Fruit fly (Drosophila melanogaster) whole organism, embryonic: ENCODE results near the gene CG4301.
A peak's percentile ranks its signal among the peaks of the same experiment; 100 is the strongest.

ENCODE experiments used
- ATbp ChIP-seq: fragments of 200-800 bp; sonication (Bioruptor generic); optimal IDR thresholded peaks from 2 replicates; lab custom pipeline; 2017; ENCODE audit warnings: missing biosample characterization, mild to moderate bottlenecking, missing genetic modification characterization, missing genetic modification reagents
- Atf6 ChIP-seq: fragments of 200-800 bp; sonication (Bioruptor generic); IDR thresholded peaks from 2 replicates; pipeline ENCODE4 v1.3.6; 2022; ENCODE audit warnings: missing biosample characterization, missing genetic modification characterization
- CG10274 ChIP-seq: fragments of 200-800 bp; sonication (Bioruptor generic); optimal IDR thresholded peaks from 3 replicates; lab custom pipeline; 2017; ENCODE audit warnings: missing biosample characterization, mild to moderate bottlenecking, missing genetic modification characterization
- CG12071 ChIP-seq: fragments of 200-800 bp; sonication (Bioruptor generic); optimal IDR thresholded peaks from 3 replicates; lab custom pipeline; 2018; ENCODE audit warnings: missing biosample characterization, mild to moderate bottlenecking, missing genetic modification characterization
- CG12744 ChIP-seq: fragments of 200-800 bp; sonication (Bioruptor generic); optimal IDR thresholded peaks from 2 replicates; lab custom pipeline; 2016; ENCODE audit warnings: missing biosample characterization, missing genetic modification characterization
- CG14050 ChIP-seq: fragments of 200-800 bp; sonication (Bioruptor generic); IDR thresholded peaks from 3 replicates; pipeline ENCODE4 v1.3.6; 2022; ENCODE audit warnings: missing biosample characterization, missing genetic modification characterization
- CG14667 ChIP-seq: fragments of 200-800 bp; sonication (Bioruptor generic); IDR thresholded peaks from 2 replicates; pipeline ENCODE4 v1.3.6; 2022; ENCODE audit warnings: missing biosample characterization, missing genetic modification characterization
- CG17328 ChIP-seq: fragments of 200-800 bp; sonication (Bioruptor generic); IDR thresholded peaks from 2 replicates; pipeline ENCODE4 v1.3.6; 2022; ENCODE audit warnings: missing biosample characterization, missing genetic modification characterization
- CG18262 ChIP-seq: fragments of 200-800 bp; optimal IDR thresholded peaks from 3 replicates; lab custom pipeline; 2019; ENCODE audit warnings: missing biosample characterization, mild to moderate bottlenecking, missing genetic modification characterization, moderate library complexity
- CG18476 ChIP-seq: fragments of 200-800 bp; sonication (Bioruptor generic); optimal IDR thresholded peaks from 2 replicates; lab custom pipeline; 2016; ENCODE audit warnings: missing biosample characterization, mild to moderate bottlenecking, missing genetic modification characterization
- CG2120 ChIP-seq: fragments of 200-800 bp; sonication (Bioruptor generic); optimal IDR thresholded peaks from 3 replicates; lab custom pipeline; 2016; ENCODE audit warnings: missing biosample characterization, missing genetic modification characterization
- CG31224 ChIP-seq: fragments of 200-800 bp; sonication (Bioruptor generic); IDR thresholded peaks from 2 replicates; pipeline ENCODE4 v1.3.6; 2022; ENCODE audit warnings: missing biosample characterization, missing genetic modification characterization
- CG31365 ChIP-seq: fragments of 200-800 bp; sonication (Bioruptor generic); optimal IDR thresholded peaks from 2 replicates; lab custom pipeline; 2018; ENCODE audit warnings: missing biosample characterization, mild to moderate bottlenecking, missing genetic modification characterization
- CG33557 ChIP-seq: fragments of 200-800 bp; sonication (Bioruptor generic); optimal IDR thresholded peaks from 2 replicates; lab custom pipeline; 2019; ENCODE audit warnings: missing biosample characterization, mild to moderate bottlenecking, missing genetic modification characterization, moderate library complexity
- CG3995 ChIP-seq: fragments of 200-800 bp; sonication (Bioruptor generic); optimal IDR thresholded peaks from 3 replicates; lab custom pipeline; 2016; ENCODE audit warnings: missing biosample characterization, missing genetic modification characterization
- CG6765 ChIP-seq: fragments of 200-800 bp; sonication (Bioruptor generic); optimal IDR thresholded peaks from 3 replicates; lab custom pipeline; 2017; ENCODE audit warnings: missing biosample characterization, mild to moderate bottlenecking, missing genetic modification characterization
- CG7271 ChIP-seq: fragments of 200-800 bp; sonication (Bioruptor generic); optimal IDR thresholded peaks from 2 replicates; lab custom pipeline; 2018; ENCODE audit warnings: missing biosample characterization, mild to moderate bottlenecking, missing genetic modification characterization, moderate library complexity
- CG8089 ChIP-seq: fragments of 200-800 bp; sonication (Bioruptor generic); optimal IDR thresholded peaks from 3 replicates; lab custom pipeline; 2016; ENCODE audit warnings: missing biosample characterization, missing genetic modification characterization
- CG8944 ChIP-seq: fragments of 200-800 bp; sonication (Bioruptor generic); optimal IDR thresholded peaks from 3 replicates; lab custom pipeline; 2016; ENCODE audit warnings: missing biosample characterization, missing genetic modification characterization
- CG9797 ChIP-seq: fragments of 200-800 bp; sonication (Bioruptor generic); optimal IDR thresholded peaks from 3 replicates; lab custom pipeline; 2018; ENCODE audit warnings: missing biosample characterization, mild to moderate bottlenecking, missing genetic modification characterization
- Dad ChIP-seq: fragments of 200-800 bp; sonication (Bioruptor generic); optimal IDR thresholded peaks from 3 replicates; lab custom pipeline; 2016; ENCODE audit warnings: missing biosample characterization, missing genetic modification characterization
- Gug ChIP-seq: fragments of 200-800 bp; sonication (Bioruptor generic); IDR thresholded peaks from 4 replicates; pipeline ENCODE4 v1.3.6; 2022; ENCODE audit warnings: missing biosample characterization, missing genetic modification characterization
- H15 ChIP-seq: fragments of 200-800 bp; sonication (Bioruptor generic); IDR thresholded peaks from 3 replicates; pipeline ENCODE4 v1.3.6; 2022; ENCODE audit warnings: missing biosample characterization, missing genetic modification characterization
- Hr3 ChIP-seq: fragments of 200-800 bp; sonication (Bioruptor generic); optimal IDR thresholded peaks from 3 replicates; lab custom pipeline; 2016; ENCODE audit warnings: missing biosample characterization, missing genetic modification characterization
- Hr78 ChIP-seq, 2 experiments: fragments of 200-800 bp in 1 of 2; fragments of >200 bp in 1 of 2; sonication (Bioruptor generic) in 1 of 2; optimal IDR thresholded peaks; 2 replicates each; lab custom pipeline; 2017 to 2019; ENCODE audit warnings: missing biosample characterization in 2 of 2, missing genetic modification characterization in 2 of 2, mild to moderate bottlenecking in 1 of 2, moderate library complexity in 1 of 2
- Jarid2 ChIP-seq: fragments of 200-800 bp; sonication (Bioruptor generic); optimal IDR thresholded peaks from 3 replicates; lab custom pipeline; 2017; ENCODE audit warnings: mild to moderate bottlenecking, missing biosample characterization, missing genetic modification reagents, missing genetic modification characterization
- NC2β ChIP-seq: fragments of 200-800 bp; sonication (Bioruptor generic); optimal IDR thresholded peaks from 2 replicates; lab custom pipeline; 2016; ENCODE audit warnings: missing biosample characterization, missing genetic modification characterization
- NfI ChIP-seq: fragments of 200-800 bp; sonication (Bioruptor generic); optimal IDR thresholded peaks from 3 replicates; lab custom pipeline; 2018; ENCODE audit warnings: missing biosample characterization, mild to moderate bottlenecking, missing genetic modification characterization, moderate library complexity
- Usf ChIP-seq: fragments of 200-800 bp; sonication (Bioruptor generic); optimal IDR thresholded peaks from 2 replicates; lab custom pipeline; 2017; ENCODE audit warnings: missing genotype, missing biosample characterization, missing genetic modification characterization
- ato ChIP-seq: fragments of 200-800 bp; sonication (Bioruptor generic); IDR thresholded peaks from 2 replicates; pipeline ENCODE4 v1.3.6; 2022; ENCODE audit warnings: missing biosample characterization, missing genetic modification characterization; ENCODE audit not compliant: partially characterized antibody
- cato ChIP-seq: fragments of 200-800 bp; sonication (Bioruptor generic); optimal IDR thresholded peaks from 2 replicates; lab custom pipeline; 2016; ENCODE audit warnings: missing biosample characterization, missing genetic modification characterization, borderline replicate concordance
- disco-r ChIP-seq: fragments of 200-800 bp; sonication (Bioruptor generic); optimal IDR thresholded peaks from 2 replicates; lab custom pipeline; 2016; ENCODE audit warnings: missing biosample characterization, missing genetic modification characterization
- dmrt99B ChIP-seq: fragments of 200-800 bp; sonication (Bioruptor generic); optimal IDR thresholded peaks from 2 replicates; lab custom pipeline; 2018; ENCODE audit warnings: missing biosample characterization, mild to moderate bottlenecking, missing genetic modification characterization, moderate library complexity
- eve ChIP-seq, 2 experiments: fragments of >200 bp; optimal IDR thresholded peaks; 2 replicates each; lab custom pipeline; 2017; ENCODE audit warnings: missing biosample characterization in 2 of 2, missing genetic modification characterization in 2 of 2
- ewg ChIP-seq: fragments of 200-800 bp; sonication (Bioruptor generic); optimal IDR thresholded peaks from 3 replicates; lab custom pipeline; 2017; ENCODE audit warnings: mild to moderate bottlenecking, missing biosample characterization, missing genetic modification reagents, missing genetic modification characterization
- exex ChIP-seq: fragments of 200-800 bp; sonication (Bioruptor generic); optimal IDR thresholded peaks from 4 replicates; lab custom pipeline; 2018; ENCODE audit warnings: missing biosample characterization, mild to moderate bottlenecking, missing genetic modification characterization, moderate library complexity
- gce ChIP-seq: fragments of 200-800 bp; sonication (Bioruptor generic); IDR thresholded peaks from 3 replicates; pipeline ENCODE4 v1.3.6; 2022; ENCODE audit warnings: missing biosample characterization, missing genetic modification characterization
- hb ChIP-seq: fragments of 200-800 bp; sonication (Bioruptor generic); IDR thresholded peaks from 3 replicates; pipeline ENCODE4 v1.3.6; 2022; ENCODE audit warnings: missing biosample characterization, missing genetic modification characterization; ENCODE audit not compliant: partially characterized antibody
- jigr1 ChIP-seq: fragments of 200-800 bp; sonication (Bioruptor generic); IDR thresholded peaks from 3 replicates; pipeline ENCODE4 v1.3.6; 2022; ENCODE audit warnings: missing biosample characterization, missing genetic modification characterization
- kay ChIP-seq: fragments of 200-800 bp; sonication (Bioruptor generic); optimal IDR thresholded peaks from 2 replicates; lab custom pipeline; 2016; ENCODE audit warnings: missing biosample characterization, missing genetic modification characterization
- pita ChIP-seq: fragments of 200-800 bp; sonication (Bioruptor generic); optimal IDR thresholded peaks from 2 replicates; lab custom pipeline; 2017; ENCODE audit warnings: missing biosample characterization, mild to moderate bottlenecking, missing genetic modification characterization
- rib ChIP-seq: fragments of 200-800 bp; sonication (Bioruptor generic); IDR thresholded peaks from 2 replicates; pipeline ENCODE4 v1.3.6; 2022; ENCODE audit warnings: missing biosample characterization, missing genetic modification characterization
- sr ChIP-seq: fragments of 200-800 bp; sonication (Bioruptor generic); IDR thresholded peaks from 3 replicates; pipeline ENCODE4 v1.3.6; 2022; ENCODE audit warnings: missing biosample characterization, missing genetic modification characterization
- ssp ChIP-seq: fragments of 200-800 bp; sonication (Bioruptor generic); IDR thresholded peaks from 2 replicates; pipeline ENCODE4 v1.3.6; 2022; ENCODE audit warnings: missing biosample characterization, missing genetic modification characterization
- tin ChIP-seq: fragments of 200-800 bp; sonication (Bioruptor generic); optimal IDR thresholded peaks from 3 replicates; lab custom pipeline; 2016; ENCODE audit warnings: missing biosample characterization, missing genetic modification characterization
- tup ChIP-seq: fragments of 200-800 bp; sonication (Bioruptor generic); optimal IDR thresholded peaks from 2 replicates; lab custom pipeline; 2016; ENCODE audit warnings: missing biosample characterization, mild to moderate bottlenecking, missing genetic modification characterization, moderate library complexity
- twi ChIP-seq: fragments of 200-800 bp; optimal IDR thresholded peaks from 2 replicates; lab custom pipeline; 2019; ENCODE audit warnings: missing biosample characterization, mild to moderate bottlenecking, missing genetic modification characterization, moderate library complexity
- usp ChIP-seq: fragments of >200 bp; optimal IDR thresholded peaks from 2 replicates; lab custom pipeline; 2017; ENCODE audit warnings: missing biosample characterization, missing genetic modification characterization
- wdn ChIP-seq: fragments of 200-800 bp; sonication (Bioruptor generic); IDR thresholded peaks from 2 replicates; pipeline ENCODE4 v1.3.6; 2022; ENCODE audit warnings: missing biosample characterization, missing genetic modification characterization

The CG4301 gene

DNA sequence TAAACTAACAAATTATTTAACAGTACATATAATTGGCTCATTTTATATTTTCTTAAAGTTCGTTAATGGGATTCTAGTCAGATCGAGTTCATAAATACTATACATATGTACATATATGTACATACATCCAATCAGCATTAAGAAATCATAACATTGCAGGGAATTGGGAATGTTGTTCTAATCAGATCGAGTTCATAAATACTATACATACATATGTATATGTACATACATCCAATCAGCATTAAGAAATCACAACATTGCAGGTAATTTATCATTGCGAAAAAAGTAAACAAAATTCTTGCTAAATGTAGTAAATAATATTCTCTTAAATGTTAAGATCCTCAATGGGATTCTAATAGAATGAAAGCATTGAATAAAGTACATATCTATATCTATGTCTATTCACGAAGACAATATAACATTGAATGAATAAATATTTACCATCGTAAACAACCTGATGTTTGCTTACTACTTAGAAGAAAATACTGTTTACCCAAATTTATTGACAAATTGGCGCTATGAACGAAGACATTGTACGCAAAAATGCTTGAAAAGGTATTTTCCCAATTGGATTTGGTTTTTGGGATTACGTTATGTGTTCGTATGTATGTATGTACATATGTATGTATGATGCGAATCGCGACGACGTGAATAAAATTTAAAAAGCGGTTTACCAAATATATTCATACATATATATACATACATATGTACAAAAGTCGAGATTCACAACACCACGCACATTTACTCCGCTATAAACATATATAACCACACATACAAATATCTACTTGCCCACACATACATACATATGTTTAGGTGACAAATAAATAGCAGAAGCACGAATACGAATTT lies 21.4 kb upstream of the CG4301 start (continued):
- TF ChIP-seq CG14667, result no peak
- peak; percentile 54 for TF ChIP-seq twi (tag; lab: Kevin White, UChicago)
- peak; percentile 43 for TF ChIP-seq kay
- TF ChIP-seq CG7271 (tag; lab: Kevin White, UChicago), result peak; percentile 78
- no peak for TF ChIP-seq CG9797
- peak; percentile 70 for TF ChIP-seq rib (GFP tag; lab: Robert Waterston, UW)
- peak; percentile 6 for TF ChIP-seq CG10274 (GFP tag; lab: Kevin White, UChicago)
- no peak for TF ChIP-seq ewg (GFP tag; lab: Kevin White, UChicago)
- peak; percentile 62 for TF ChIP-seq CG18262 (tag; lab: Kevin White, UChicago)
- TF ChIP-seq CG33557 (GFP tag; lab: Kevin White, UChicago), result peak; percentile 93
- peak in 1 of 2 experiments; percentile 13 for TF ChIP-seq Hr78 (GFP tag; optimal IDR thresholded peaks at IDR 0.05; lab: Kevin White, UChicago)
- TF ChIP-seq cato (GFP tag; lab: Kevin White, UChicago), result no peak
- TF ChIP-seq ATbp (GFP tag; lab: Kevin White, UChicago), result peak; percentile 86
- no peak for TF ChIP-seq pita
- no peak for TF ChIP-seq NfI (GFP tag; lab: Kevin White, UChicago)
- TF ChIP-seq wdn (GFP tag; lab: Robert Waterston, UW), result peak; percentile 47; the same call in 1 of the 2 replicates
- peak; percentile 34 for TF ChIP-seq NC2β (GFP tag; lab: Kevin White, UChicago)
- TF ChIP-seq CG2120 (GFP tag; lab: Kevin White, UChicago), result peak; percentile 76
- TF ChIP-seq usp (GFP tag; lab: Kevin White, UChicago), result no peak
- peak; percentile 51; the same call in 1 of the 2 replicates for TF ChIP-seq CG17328 (GFP tag; lab: Robert Waterston, UW)
- no peak for TF ChIP-seq hb
- TF ChIP-seq Atf6 (GFP tag; lab: Robert Waterston, UW), result peak; percentile 92
- no peak for TF ChIP-seq ssp
- TF ChIP-seq CG31365 (tag; lab: Kevin White, UChicago), result peak; percentile 84
- TF ChIP-seq ato (GFP tag; lab: Robert Waterston, UW), result no peak
- TF ChIP-seq eve (GFP tag; optimal IDR thresholded peaks at IDR 0.05; lab: Kevin White, UChicago), result no peak
- TF ChIP-seq Jarid2 (GFP tag; lab: Kevin White, UChicago), result no peak
- peak; percentile 59 for TF ChIP-seq CG18476
- TF ChIP-seq sr (GFP tag; lab: Robert Waterston, UW), result no peak
- TF ChIP-seq CG6765 (GFP tag; lab: Kevin White, UChicago), result peak; percentile 89
- peak; percentile 52 for TF ChIP-seq CG8089 (GFP tag; lab: Kevin White, UChicago)
- TF ChIP-seq CG12071 (GFP tag; lab: Kevin White, UChicago), result peak; percentile 92
- no peak for TF ChIP-seq dmrt99B (tag; lab: Kevin White, UChicago)
- TF ChIP-seq H15 (GFP tag; lab: Robert Waterston, UW), result no peak
- peak; percentile 33 for TF ChIP-seq disco-r (GFP tag; lab: Kevin White, UChicago)
- no peak for TF ChIP-seq Usf (GFP tag; lab: Kevin White, UChicago)
- no peak for TF ChIP-seq Dad (GFP tag; lab: Kevin White, UChicago)
- TF ChIP-seq CG31224 (GFP tag; lab: Robert Waterston, UW), result peak; percentile 40; the same call in 1 of the 2 replicates
- peak; percentile 76 for TF ChIP-seq exex
- no peak for TF ChIP-seq gce (GFP tag; lab: Robert Waterston, UW)
- TF ChIP-seq jigr1, result no peak
- peak; percentile 15 for TF ChIP-seq CG8944 (GFP tag; lab: Kevin White, UChicago)
- peak; percentile 49 for TF ChIP-seq tup (GFP tag; lab: Kevin White, UChicago)
- TF ChIP-seq CG14050 (GFP tag; lab: Robert Waterston, UW), result peak; percentile 16; the same call in 1 of the 3 replicates
- no peak for TF ChIP-seq Hr3
- TF ChIP-seq tin (GFP tag; lab: Kevin White, UChicago), result no peak
- TF ChIP-seq CG3995 (GFP tag; lab: Kevin White, UChicago), result peak; percentile 24
- TF ChIP-seq Gug, result no peak
- peak; percentile 70 for TF ChIP-seq CG12744
